Worm (Caenorhabditis elegans) whole organism, young adult: ENCODE measurements around the gene C27B7.5.
A peak's percentile ranks its signal among the peaks of the same experiment; 100 is the strongest.

Experiments used
- C06A6.2 ChIP-seq: fragments of 200-800 bp; sonication (Bioruptor generic); conservative IDR thresholded peaks from 2 replicates; pipeline ENCODE4 v1.3.6; 2022; ENCODE audit warnings: missing genetic modification characterization, missing compliant biosample characterization
- F22D6.2 ChIP-seq: sonication (generic microtip); optimal IDR thresholded peaks from 2 replicates; lab custom pipeline; 2016; ENCODE audit warnings: mild to moderate bottlenecking, missing genetic modification characterization, missing compliant biosample characterization
- F49E8.2 ChIP-seq: sonication (generic microtip); optimal IDR thresholded peaks from 3 replicates; lab custom pipeline; 2017; ENCODE audit warnings: missing genetic modification characterization, mild to moderate bottlenecking, missing compliant biosample characterization, antibody characterized with exemption, moderate library complexity; ENCODE audit not compliant: insufficient read depth
- K11D2.4 ChIP-seq: fragments of 200-800 bp; sonication (Bioruptor generic); IDR thresholded peaks from 2 replicates; pipeline ENCODE4 v1.3.6; 2022; ENCODE audit warnings: missing genetic modification reagents, missing genetic modification characterization, missing compliant biosample characterization
- T26A5.8 ChIP-seq: sonication (generic microtip); optimal IDR thresholded peaks from 2 replicates; lab custom pipeline; 2016; ENCODE audit warnings: missing genetic modification characterization, missing compliant biosample characterization
- Y53G8AR.9 ChIP-seq: fragments of 200-800 bp; sonication (Bioruptor generic); conservative IDR thresholded peaks from 2 replicates; pipeline ENCODE4 v1.3.6; 2022; ENCODE audit warnings: missing genetic modification reagents, missing genetic modification characterization, missing compliant biosample characterization
- ama-1 ChIP-seq, 3 experiments: fragments of 150-350 bp in 1 of 3; sonication (generic microtip) in 2 of 3; optimal IDR thresholded peaks; 2 replicates each; lab custom pipeline; 2014 to 2018; ENCODE audit warnings: missing biosample characterization in 2 of 3, missing genetic modification characterization in 2 of 3, missing genetic modification reagents in 2 of 3
- attf-5 ChIP-seq: fragments of 200-800 bp; sonication (Bioruptor generic); optimal IDR thresholded peaks from 2 replicates; lab custom pipeline; 2018; ENCODE audit warnings: mild to moderate bottlenecking, missing genetic modification characterization, missing compliant biosample characterization
- ccch-3 ChIP-seq: fragments of 200-800 bp; sonication (Bioruptor generic); optimal IDR thresholded peaks from 2 replicates; lab custom pipeline; 2018; ENCODE audit warnings: mild to moderate bottlenecking, missing genetic modification characterization, missing compliant biosample characterization
- cebp-1 ChIP-seq, 2 experiments: fragments of 200-800 bp in 1 of 2; sonication (Bioruptor generic) in 1 of 2; sonication (generic microtip) in 1 of 2; IDR thresholded peaks in 1 of 2; optimal IDR thresholded peaks in 1 of 2; 2 replicates each; pipeline versions ENCODE4 v1.3.6 to Lab custom; 2017 to 2022; ENCODE audit warnings: missing compliant biosample characterization in 2 of 2, missing genetic modification characterization in 2 of 2, mild to moderate bottlenecking in 1 of 2, missing genetic modification reagents in 1 of 2, moderate library complexity in 1 of 2
- ceh-27 ChIP-seq: fragments of 200-800 bp; sonication (Bioruptor generic); optimal IDR thresholded peaks from 2 replicates; lab custom pipeline; 2018; ENCODE audit warnings: mild to moderate bottlenecking, missing genetic modification characterization, moderate library complexity, missing compliant biosample characterization
- chd-7 ChIP-seq: sonication (generic microtip); optimal IDR thresholded peaks from 2 replicates; lab custom pipeline; 2016; ENCODE audit warnings: mild to moderate bottlenecking, missing genetic modification characterization, moderate library complexity, missing compliant biosample characterization
- die-1 ChIP-seq: sonication (generic microtip); optimal IDR thresholded peaks from 2 replicates; lab custom pipeline; 2016; ENCODE audit warnings: missing genotype, mild to moderate bottlenecking, missing genetic modification characterization, missing compliant biosample characterization
- dox-1 ChIP-seq: fragments of 200-800 bp; sonication (Bioruptor generic); IDR thresholded peaks from 2 replicates; pipeline ENCODE4 v1.3.6; 2022; ENCODE audit warnings: missing genetic modification reagents, missing genetic modification characterization, missing compliant biosample characterization
- dpff-1 ChIP-seq: sonication (generic microtip); optimal IDR thresholded peaks from 2 replicates; lab custom pipeline; 2017; ENCODE audit warnings: mild to moderate bottlenecking, missing genetic modification characterization, missing compliant biosample characterization
- ekl-4 ChIP-seq: fragments of 200-800 bp; sonication (Bioruptor generic); IDR thresholded peaks from 2 replicates; pipeline ENCODE4 v1.3.6; 2022; ENCODE audit warnings: missing genetic modification reagents, missing genetic modification characterization, missing compliant biosample characterization
- gei-17 ChIP-seq: fragments of 200-800 bp; sonication (Bioruptor generic); optimal IDR thresholded peaks from 2 replicates; lab custom pipeline; 2018; ENCODE audit warnings: mild to moderate bottlenecking, missing genetic modification characterization, missing compliant biosample characterization
- him-1 ChIP-seq: sonication (generic microtip); optimal IDR thresholded peaks from 2 replicates; lab custom pipeline; 2016; ENCODE audit warnings: missing genotype, missing genetic modification reagents, missing genetic modification characterization, missing compliant biosample characterization
- hmg-1.2 ChIP-seq: fragments of 200-800 bp; sonication (Bioruptor generic); IDR thresholded peaks from 2 replicates; pipeline ENCODE4 v1.3.6; 2022; ENCODE audit warnings: missing genetic modification reagents, missing genetic modification characterization, missing compliant biosample characterization
- hrde-1 ChIP-seq: sonication (generic microtip); optimal IDR thresholded peaks from 2 replicates; lab custom pipeline; 2016; ENCODE audit warnings: missing genetic modification characterization, mild to moderate bottlenecking, missing compliant biosample characterization, moderate library complexity, missing genotype, missing genetic modification reagents, borderline replicate concordance
- let-607 ChIP-seq, 2 experiments: fragments of 200-800 bp in 1 of 2; sonication (Bioruptor generic) in 1 of 2; sonication (generic microtip) in 1 of 2; optimal IDR thresholded peaks; 2 replicates each; lab custom pipeline; 2016 to 2018; ENCODE audit warnings: mild to moderate bottlenecking in 2 of 2, missing compliant biosample characterization in 2 of 2, missing genetic modification characterization in 2 of 2, moderate library complexity in 2 of 2, missing genotype in 1 of 2
- lin-40 ChIP-seq: sonication (generic microtip); optimal IDR thresholded peaks from 2 replicates; lab custom pipeline; 2016; ENCODE audit warnings: missing genetic modification characterization, mild to moderate bottlenecking, missing compliant biosample characterization, missing genotype, missing genetic modification reagents
- madf-3 ChIP-seq: fragments of 200-800 bp; sonication (Bioruptor generic); IDR thresholded peaks from 2 replicates; pipeline ENCODE4 v1.3.6; 2022; ENCODE audit warnings: missing genetic modification reagents, missing genetic modification characterization, missing compliant biosample characterization
- nhr-80 ChIP-seq: sonication (generic microtip); optimal IDR thresholded peaks from 2 replicates; lab custom pipeline; 2016; ENCODE audit warnings: missing genetic modification characterization, missing compliant biosample characterization
- pha-4 ChIP-seq: fragments of 150-350 bp; sonication (generic microtip); optimal IDR thresholded peaks from 2 replicates; lab custom pipeline; 2014; ENCODE audit warnings: missing biosample characterization, missing genetic modification reagents, missing genetic modification characterization
- somi-1 ChIP-seq: fragments of 200-800 bp; sonication (Bioruptor generic); optimal IDR thresholded peaks from 2 replicates; lab custom pipeline; 2018; ENCODE audit warnings: mild to moderate bottlenecking, missing genetic modification characterization, missing compliant biosample characterization
- tbp1 ChIP-seq: fragments of 200-800 bp; sonication (Bioruptor generic); optimal IDR thresholded peaks from 2 replicates; lab custom pipeline; 2018; ENCODE audit warnings: mild to moderate bottlenecking, missing genetic modification characterization, missing compliant biosample characterization
- tlf-1 ChIP-seq: fragments of 200-800 bp; sonication (Bioruptor generic); optimal IDR thresholded peaks from 2 replicates; lab custom pipeline; 2018; ENCODE audit warnings: mild to moderate bottlenecking, missing genetic modification characterization, missing compliant biosample characterization
- unc-62 ChIP-seq: fragments of 150-350 bp; optimal IDR thresholded peaks from 2 replicates; lab custom pipeline; 2014; ENCODE audit warnings: missing biosample characterization, missing genetic modification reagents, missing genetic modification characterization
- zfh-2 ChIP-seq: fragments of 200-800 bp; sonication (Bioruptor generic); conservative IDR thresholded peaks from 2 replicates; pipeline ENCODE4 v1.3.6; 2022; ENCODE audit warnings: missing genetic modification reagents, missing genetic modification characterization, missing compliant biosample characterization
- ztf-22 ChIP-seq: fragments of 200-800 bp; sonication (Bioruptor generic); optimal IDR thresholded peaks from 2 replicates; lab custom pipeline; 2018; ENCODE audit warnings: mild to moderate bottlenecking, missing genetic modification characterization, moderate library complexity, missing compliant biosample characterization
- ztf-26 ChIP-seq: sonication (generic microtip); optimal IDR thresholded peaks from 2 replicates; lab custom pipeline; 2017; ENCODE audit warnings: missing genetic modification characterization, missing compliant biosample characterization

The C27B7.5 gene

ce11 chrIV:8949078-8950039, 47.9 kb downstream of the C27B7.5 start:
- TF ChIP-seq gei-17 (GFP tag; lab: Kevin White, UChicago), result peak; percentile 50
- no peak for TF ChIP-seq ama-1 (optimal IDR thresholded peaks at IDR 0.05; lab: Kevin White, UChicago)
- TF ChIP-seq ama-1 (GFP tag; optimal IDR thresholded peaks at IDR 0.05; lab: Kevin White, UChicago), result no peak
- peak; percentile 94 for TF ChIP-seq lin-40 (tag; lab: Kevin White, UChicago)
- TF ChIP-seq attf-5 (GFP tag; lab: Kevin White, UChicago), result peak; percentile 62
- TF ChIP-seq F22D6.2, result peak; percentile 69
- 0 out of 2 replicates have a peak, but pooled peaks have one; percentile 29 for TF ChIP-seq cebp-1 (GFP tag; IDR thresholded peaks at IDR 0.05; lab: Robert Waterston, UW)
- TF ChIP-seq cebp-1 (tag; optimal IDR thresholded peaks at IDR 0.05; lab: Kevin White, UChicago), result peak; percentile 82
- TF ChIP-seq Y53G8AR.9 (GFP tag; lab: Robert Waterston, UW), result 0 out of 2 replicates have a peak, but pooled peaks have one; percentile 65
- peak; percentile 78 for TF ChIP-seq chd-7
- TF ChIP-seq madf-3 (GFP tag; lab: Robert Waterston, UW), result no peak
- no peak for TF ChIP-seq ccch-3 (GFP tag; lab: Kevin White, UChicago)
- TF ChIP-seq T26A5.8 (tag; lab: Kevin White, UChicago), result no peak
- no peak for TF ChIP-seq pha-4 (tag; lab: Kevin White, UChicago)
- TF ChIP-seq ekl-4, result peak; percentile 42; the same call in 1 of the 2 replicates
- peak; percentile 19 for TF ChIP-seq die-1
- TF ChIP-seq hrde-1 (tag; lab: Kevin White, UChicago), result no peak
- TF ChIP-seq dpff-1 (tag; lab: Kevin White, UChicago), result no peak
- TF ChIP-seq him-1 (tag; lab: Kevin White, UChicago), result no peak
- TF ChIP-seq C06A6.2 (GFP tag; lab: Robert Waterston, UW), result peak; percentile 67
- TF ChIP-seq ceh-27 (GFP tag; lab: Kevin White, UChicago), result peak; percentile 70
- no peak for TF ChIP-seq dox-1 (GFP tag; lab: Robert Waterston, UW)
- peak; percentile 66 for TF ChIP-seq nhr-80
- peak; percentile 32 for TF ChIP-seq tlf-1 (GFP tag; lab: Kevin White, UChicago)
- peak; percentile 45 for TF ChIP-seq tbp1
- TF ChIP-seq ztf-22 (GFP tag; lab: Kevin White, UChicago), result peak; percentile 43
- peak in 1 of 2 experiments; percentile 68 for TF ChIP-seq let-607 (tag; optimal IDR thresholded peaks at IDR 0.05; lab: Kevin White, UChicago)
- peak; percentile 68 for TF ChIP-seq K11D2.4
- TF ChIP-seq ztf-26, result peak; percentile 86
- TF ChIP-seq F49E8.2, result no peak
- peak; percentile 95 for TF ChIP-seq somi-1
- TF ChIP-seq hmg-1.2 (GFP tag; lab: Robert Waterston, UW), result peak; percentile 56

ce11 chrIV:8951953-8952567, 50.6 kb downstream of the C27B7.5 start:
- no peak for TF ChIP-seq lin-40 (tag; lab: Kevin White, UChicago)
- TF ChIP-seq cebp-1 (GFP tag; IDR thresholded peaks at IDR 0.05; lab: Robert Waterston, UW), result no peak
- TF ChIP-seq cebp-1 (tag; optimal IDR thresholded peaks at IDR 0.05; lab: Kevin White, UChicago), result peak; percentile 8
- TF ChIP-seq zfh-2, result no peak
- peak; percentile 63 to 85 for TF ChIP-seq let-607 (tag; optimal IDR thresholded peaks at IDR 0.05; lab: Kevin White, UChicago)
- peak; percentile 66 for TF ChIP-seq nhr-80
- TF ChIP-seq unc-62 (GFP tag; lab: Kevin White, UChicago), result no peak
- TF ChIP-seq, all 124 proteins: peak for 3
